Worm (Caenorhabditis elegans) whole organism, L4 larva: ENCODE results near the gene elpc-2.

Experiments
- D1046.2 ChIP-seq: fragments of 200-800 bp; sonication (Bioruptor generic); IDR thresholded peaks from 2 replicates; pipeline ENCODE4 v1.3.6; 2022; ENCODE audit warnings: missing genetic modification characterization, missing compliant biosample characterization
- F37D6.2 ChIP-seq: sonication (generic microtip); optimal IDR thresholded peaks from 2 replicates; lab custom pipeline; 2016; ENCODE audit warnings: mild to moderate bottlenecking, missing genetic modification characterization, missing compliant biosample characterization
- T20F7.1 ChIP-seq: fragments of 200-800 bp; sonication (Bioruptor generic); optimal IDR thresholded peaks from 2 replicates; lab custom pipeline; 2018; ENCODE audit warnings: mild to moderate bottlenecking, missing genetic modification characterization, missing compliant biosample characterization
- T26A8.4 ChIP-seq: fragments of 200-800 bp; sonication (Bioruptor generic); IDR thresholded peaks from 2 replicates; pipeline ENCODE4 v1.3.6; 2022; ENCODE audit warnings: missing genetic modification characterization, missing compliant biosample characterization
- Y48G9A.11 ChIP-seq: fragments of 200-800 bp; sonication (Bioruptor generic); IDR thresholded peaks from 2 replicates; pipeline ENCODE4 v1.3.6; 2022; ENCODE audit warnings: missing genetic modification reagents, missing genetic modification characterization, missing compliant biosample characterization
- Y5F2A.4 ChIP-seq: fragments of 200-800 bp; sonication (Bioruptor generic); optimal IDR thresholded peaks from 2 replicates; lab custom pipeline; 2018; ENCODE audit warnings: mild to moderate bottlenecking, missing genetic modification characterization, missing compliant biosample characterization
- ZK337.2 ChIP-seq: fragments of 200-800 bp; sonication (Bioruptor generic); IDR thresholded peaks from 2 replicates; pipeline ENCODE4 v1.3.6; 2022; ENCODE audit warnings: missing genetic modification reagents, missing genetic modification characterization, missing compliant biosample characterization
- aha-1 ChIP-seq: fragments of 150-350 bp; peaks from one replicate; lab custom pipeline; 2014; ENCODE audit warnings: missing biosample characterization, missing genetic modification characterization
- aly-2 ChIP-seq: sonication (generic microtip); optimal IDR thresholded peaks from 2 replicates; lab custom pipeline; 2018; ENCODE audit warnings: missing biosample characterization, missing genetic modification characterization
- ama-1 ChIP-seq: fragments of 150-350 bp; optimal IDR thresholded peaks from 2 replicates; lab custom pipeline; 2014; ENCODE audit warnings: inconsistent platforms, mixed read lengths
- arid-1 ChIP-seq: fragments of 200-800 bp; sonication (Bioruptor generic); conservative IDR thresholded peaks from 2 replicates; pipeline ENCODE4 v1.3.6; 2022; ENCODE audit warnings: missing genetic modification reagents, missing genetic modification characterization, missing compliant biosample characterization
- ceh-20 ChIP-seq: fragments of 200-800 bp; sonication (Bioruptor generic); IDR thresholded peaks from 2 replicates; pipeline ENCODE4 v1.3.6; 2022; ENCODE audit warnings: missing genetic modification reagents, missing genetic modification characterization, missing compliant biosample characterization
- ceh-62 ChIP-seq: sonication (generic microtip); optimal IDR thresholded peaks from 2 replicates; lab custom pipeline; 2017; ENCODE audit warnings: missing biosample characterization, missing genetic modification characterization
- daf-12 ChIP-seq: fragments of 150-350 bp; optimal IDR thresholded peaks from 2 replicates; lab custom pipeline; 2014; ENCODE audit warnings: missing biosample characterization, missing genetic modification reagents, missing genetic modification characterization
- daf-16 ChIP-seq, 3 experiments: sonication (generic microtip); optimal IDR thresholded peaks; 2 replicates each; lab custom pipeline; 2016 to 2017; ENCODE audit warnings: missing genetic modification characterization in 3 of 3, missing genetic modification reagents in 3 of 3, mild to moderate bottlenecking in 2 of 3, missing compliant biosample characterization in 2 of 3, missing biosample characterization in 1 of 3, moderate library complexity in 1 of 3
- daf-8 ChIP-seq: fragments of 200-800 bp; sonication (Bioruptor generic); IDR thresholded peaks from 2 replicates; pipeline ENCODE4 v1.3.6; 2022; ENCODE audit warnings: missing genetic modification characterization, missing compliant biosample characterization
- dmd-8 ChIP-seq: fragments of 200-800 bp; sonication (Bioruptor generic); IDR thresholded peaks from 2 replicates; pipeline ENCODE4 v1.3.6; 2022; ENCODE audit warnings: missing genetic modification characterization, missing compliant biosample characterization
- duxl-1 ChIP-seq: sonication (generic microtip); optimal IDR thresholded peaks from 2 replicates; lab custom pipeline; 2016; ENCODE audit warnings: mild to moderate bottlenecking, missing genetic modification characterization, moderate library complexity, missing compliant biosample characterization; ENCODE audit not compliant: poor library complexity
- fkh-10 ChIP-seq: fragments of 150-350 bp; optimal IDR thresholded peaks from 2 replicates; lab custom pipeline; 2014; ENCODE audit warnings: missing biosample characterization, missing genetic modification reagents, missing genetic modification characterization
- hmg-1.1 ChIP-seq: fragments of 200-800 bp; sonication (Bioruptor generic); IDR thresholded peaks from 2 replicates; pipeline ENCODE4 v1.3.6; 2022; ENCODE audit warnings: missing genetic modification reagents, missing genetic modification characterization, missing compliant biosample characterization
- lin-1 ChIP-seq: fragments of 200-800 bp; sonication (Bioruptor generic); IDR thresholded peaks from 2 replicates; pipeline ENCODE4 v1.3.6; 2022; ENCODE audit warnings: missing genetic modification reagents, missing genetic modification characterization, missing compliant biosample characterization
- lin-13 ChIP-seq: fragments of 150-350 bp; optimal IDR thresholded peaks from 2 replicates; lab custom pipeline; 2014; ENCODE audit warnings: missing biosample characterization, missing genetic modification reagents, missing genetic modification characterization
- lin-15B ChIP-seq: fragments of 150-350 bp; sonication (generic microtip); optimal IDR thresholded peaks from 3 replicates; lab custom pipeline; 2014; ENCODE audit warnings: missing biosample characterization, missing genetic modification characterization
- lin-38 ChIP-seq: fragments of 200-800 bp; sonication (Bioruptor generic); IDR thresholded peaks from 2 replicates; pipeline ENCODE4 v1.3.6; 2022; ENCODE audit warnings: missing genetic modification reagents, missing genetic modification characterization, missing compliant biosample characterization
- lir-3 ChIP-seq: sonication (generic microtip); optimal IDR thresholded peaks from 2 replicates; lab custom pipeline; 2016; ENCODE audit warnings: mild to moderate bottlenecking, missing genetic modification characterization, missing compliant biosample characterization
- lsy-2 ChIP-seq, 2 experiments: fragments of 150-350 bp in 1 of 2; sonication (generic microtip) in 1 of 2; optimal IDR thresholded peaks; 2 replicates each; lab custom pipeline; 2014 to 2017; ENCODE audit warnings: missing biosample characterization in 2 of 2, missing genetic modification characterization in 2 of 2
- madf-5 ChIP-seq, 2 experiments: fragments of 200-800 bp; sonication (Bioruptor generic); IDR thresholded peaks; 2 replicates each; pipeline ENCODE4 v1.3.6; 2022; ENCODE audit warnings: missing compliant biosample characterization in 2 of 2, missing genetic modification characterization in 2 of 2
- mdl-1 ChIP-seq, 2 experiments: fragments of 150-350 bp in 1 of 2; sonication (generic microtip) in 1 of 2; optimal IDR thresholded peaks; 2 replicates each; lab custom pipeline; 2014 to 2017; ENCODE audit warnings: missing biosample characterization in 2 of 2, missing genetic modification characterization in 2 of 2
- mxl-3 ChIP-seq: fragments of 200-800 bp; sonication (Bioruptor generic); optimal IDR thresholded peaks from 2 replicates; lab custom pipeline; 2018; ENCODE audit warnings: mild to moderate bottlenecking, missing genetic modification characterization, missing compliant biosample characterization
- nhr-42 ChIP-seq: fragments of 200-800 bp; sonication (Bioruptor generic); IDR thresholded peaks from 2 replicates; pipeline ENCODE4 v1.3.6; 2022; ENCODE audit warnings: missing genetic modification characterization, missing compliant biosample characterization
- nhr-48 ChIP-seq: sonication (generic microtip); optimal IDR thresholded peaks from 2 replicates; lab custom pipeline; 2016; ENCODE audit warnings: mild to moderate bottlenecking, missing genetic modification characterization, missing compliant biosample characterization
- nhr-77 ChIP-seq: fragments of 150-350 bp; optimal IDR thresholded peaks from 2 replicates; lab custom pipeline; 2014; ENCODE audit warnings: missing biosample characterization, missing genetic modification characterization
- pha-4 ChIP-seq, 2 experiments: fragments of 150-350 bp in 1 of 2; fragments of 200-800 bp in 1 of 2; sonication (Bioruptor generic) in 1 of 2; IDR thresholded peaks in 1 of 2; optimal IDR thresholded peaks in 1 of 2; 2 replicates each; pipeline versions ENCODE4 v1.3.6 to Lab custom; 2014 to 2022; ENCODE audit warnings: missing genetic modification characterization in 2 of 2, missing genetic modification reagents in 2 of 2, missing biosample characterization in 1 of 2, missing compliant biosample characterization in 1 of 2
- rbr-2 ChIP-seq: sonication (generic microtip); optimal IDR thresholded peaks from 2 replicates; lab custom pipeline; 2016; ENCODE audit warnings: missing genotype, missing genetic modification characterization, missing compliant biosample characterization
- set-16 ChIP-seq: fragments of 200-800 bp; sonication (Bioruptor generic); IDR thresholded peaks from 2 replicates; pipeline ENCODE4 v1.3.6; 2022; ENCODE audit warnings: missing genetic modification reagents, missing genetic modification characterization, missing compliant biosample characterization
- snpc-1.2 ChIP-seq: fragments of 200-800 bp; sonication (Bioruptor generic); IDR thresholded peaks from 2 replicates; pipeline ENCODE4 v1.3.6; 2022; ENCODE audit warnings: missing genetic modification reagents, missing genetic modification characterization, missing compliant biosample characterization
- snpc-4 ChIP-seq: fragments of 150-350 bp; optimal IDR thresholded peaks from 2 replicates; lab custom pipeline; 2014; ENCODE audit warnings: missing biosample characterization, missing genetic modification characterization
- tag-97 ChIP-seq: fragments of 200-800 bp; sonication (Bioruptor generic); IDR thresholded peaks from 2 replicates; pipeline ENCODE4 v1.3.6; 2022; ENCODE audit warnings: missing genetic modification characterization, missing compliant biosample characterization
- unc-62 ChIP-seq, 3 experiments: fragments of 150-350 bp in 1 of 3; sonication (generic microtip); optimal IDR thresholded peaks in 2 of 3; peaks in 1 of 3; 1 replicate in 1 of 3; 2 replicates in 2 of 3; lab custom pipeline; 2014 to 2017; ENCODE audit warnings: missing biosample characterization in 3 of 3, missing genetic modification characterization in 3 of 3, missing genetic modification reagents in 3 of 3, missing genotype in 1 of 3
- zag-1 ChIP-seq: fragments of 150-350 bp; optimal IDR thresholded peaks from 2 replicates; lab custom pipeline; 2014; ENCODE audit warnings: missing biosample characterization, missing genetic modification characterization
- zfp-3 ChIP-seq: fragments of 200-800 bp; sonication (Bioruptor generic); conservative IDR thresholded peaks from 2 replicates; pipeline ENCODE4 v1.3.6; 2022; ENCODE audit warnings: missing genetic modification reagents, missing genetic modification characterization, missing compliant biosample characterization
- zip-2 ChIP-seq: fragments of 150-350 bp; optimal IDR thresholded peaks from 2 replicates; lab custom pipeline; 2014; ENCODE audit warnings: missing biosample characterization, missing genetic modification characterization
- ztf-11 ChIP-seq: fragments of 150-350 bp; optimal IDR thresholded peaks from 2 replicates; lab custom pipeline; 2014; ENCODE audit warnings: missing biosample characterization, missing genetic modification characterization

The elpc-2 gene

ce11 chrIII:12680266-12680665, 6.8 kb downstream of the elpc-2 start (continued):
- no peak for TF ChIP-seq aly-2 (tag; lab: Kevin White, UChicago)
- TF ChIP-seq, all 104 proteins: peak for 0

DNA sequence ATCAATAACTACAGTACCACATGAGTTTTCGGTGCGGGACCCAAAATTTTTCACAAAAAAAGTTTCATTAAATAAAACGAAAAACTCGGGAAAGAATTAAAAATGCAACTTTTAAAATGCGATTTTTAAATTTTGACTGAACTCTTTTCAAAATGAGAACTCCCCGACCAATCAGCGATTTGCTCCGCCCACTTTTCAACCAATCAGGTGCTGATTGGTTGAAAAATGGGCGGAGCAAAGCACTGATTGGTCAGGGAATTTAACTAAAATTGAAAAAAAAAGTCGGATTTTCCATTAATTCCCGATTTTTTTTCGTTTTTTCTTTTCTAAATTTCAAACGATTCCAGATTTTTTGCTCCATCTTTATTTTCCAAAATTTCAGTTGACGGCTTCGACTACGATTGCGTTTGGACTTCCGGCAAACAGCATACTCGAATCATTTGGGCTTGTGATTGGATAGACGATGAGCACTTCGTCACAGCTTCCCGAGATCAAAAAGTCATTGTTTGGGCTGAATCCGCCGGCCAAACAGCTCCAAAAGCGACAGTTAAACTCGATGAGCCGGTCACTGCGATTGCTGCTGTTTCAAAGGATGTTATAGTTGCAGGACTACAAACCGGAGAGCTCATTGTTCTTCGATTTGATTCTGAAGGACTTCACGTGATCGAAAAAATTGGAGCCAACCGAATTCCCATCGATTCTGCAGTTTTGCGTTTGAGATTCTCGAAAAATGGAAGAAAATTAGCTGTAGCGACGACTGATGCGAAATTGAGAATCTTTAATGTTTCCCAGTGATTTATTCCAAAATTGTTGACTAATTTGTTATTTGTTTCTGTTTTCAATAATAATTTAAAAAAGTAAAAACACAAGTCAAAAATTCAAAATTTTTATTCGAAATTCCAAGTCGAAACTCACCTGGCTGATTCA, 12.2 kb downstream of the elpc-2 start:
- TF ChIP-seq ztf-11 (tag; lab: Kevin White, UChicago) (no peak), ceh-20 (no peak), fkh-10 (GFP tag; lab: Kevin White, UChicago) (no peak), ZK337.2 (GFP tag; lab: Robert Waterston, UW) (no peak), tag-97 (no peak), daf-16 (GFP tag; optimal IDR thresholded peaks at IDR 0.05; lab: Kevin White, UChicago) (no peak), daf-16 (tag; optimal IDR thresholded peaks at IDR 0.05; lab: Kevin White, UChicago) (peak; percentile 3), duxl-1 (tag; lab: Kevin White, UChicago) (no peak), lir-3 (no peak), madf-5 (GFP tag; IDR thresholded peaks at IDR 0.05; lab: Robert Waterston, UW) (no peak), daf-12 (tag; lab: Kevin White, UChicago) (no peak), T20F7.1 (GFP tag; lab: Kevin White, UChicago) (no peak), Y48G9A.11 (GFP tag; lab: Robert Waterston, UW) (peak; percentile 50), F37D6.2 (no peak), D1046.2 (GFP tag; lab: Robert Waterston, UW) (0 out of 2 replicates have a peak, but pooled peaks have one; percentile 62), aly-2 (tag; lab: Kevin White, UChicago) (no peak), unc-62 (GFP tag; optimal IDR thresholded peaks at IDR 0.05 in 1 of 2; lab: Kevin White, UChicago) (no peak), unc-62 (tag; optimal IDR thresholded peaks at IDR 0.05; lab: Kevin White, UChicago) (no peak), ama-1 (peak; percentile 58), set-16 (no peak), zag-1 (tag; lab: Kevin White, UChicago) (no peak), aha-1 (tag; lab: Kevin White, UChicago) (peak; percentile 58), nhr-48 (tag; lab: Kevin White, UChicago) (no peak)
- TF ChIP-seq, all 104 proteins: peak for 5

ce11 chrIII:12686457-12687250, 13.2 kb downstream of the elpc-2 start:
- no peak for TF ChIP-seq T26A8.4
- TF ChIP-seq lsy-2 (tag; optimal IDR thresholded peaks at IDR 0.05; lab: Kevin White, UChicago) = no peak
- TF ChIP-seq lin-15B (tag; lab: Kevin White, UChicago) = no peak
- no peak for TF ChIP-seq hmg-1.1
- 0 out of 2 replicates have a peak, but pooled peaks have one; percentile 28 for TF ChIP-seq pha-4 (GFP tag; IDR thresholded peaks at IDR 0.05; lab: Robert Waterston, UW)
- no peak for TF ChIP-seq pha-4 (tag; optimal IDR thresholded peaks at IDR 0.05; lab: Kevin White, UChicago)
- TF ChIP-seq snpc-1.2 (GFP tag; lab: Robert Waterston, UW) = no peak
- no peak for TF ChIP-seq snpc-4 (tag; lab: Kevin White, UChicago)
- no peak for TF ChIP-seq mxl-3 (GFP tag; lab: Kevin White, UChicago)
- no peak for TF ChIP-seq lin-13 (GFP tag; lab: Kevin White, UChicago)
- no peak for TF ChIP-seq madf-5 (GFP tag; IDR thresholded peaks at IDR 0.05; lab: Robert Waterston, UW)
- no peak for TF ChIP-seq rbr-2
- no peak for TF ChIP-seq zip-2 (tag; lab: Kevin White, UChicago)
- TF ChIP-seq mdl-1 (tag; optimal IDR thresholded peaks at IDR 0.05; lab: Kevin White, UChicago) = no peak
- TF ChIP-seq lin-38 (GFP tag; lab: Robert Waterston, UW) = peak; percentile 43
- peak; percentile 64 for TF ChIP-seq aha-1 (tag; lab: Kevin White, UChicago)
- no peak for TF ChIP-seq lir-3
- TF ChIP-seq nhr-42 (GFP tag; lab: Robert Waterston, UW) = no peak
- TF ChIP-seq nhr-77 (tag; lab: Kevin White, UChicago) = no peak
- 0 out of 2 replicates have a peak, but pooled peaks have one; percentile 16 for TF ChIP-seq arid-1 (GFP tag; lab: Robert Waterston, UW)
- TF ChIP-seq Y5F2A.4 (GFP tag; lab: Kevin White, UChicago) = no peak
- TF ChIP-seq ceh-62 (tag; lab: Kevin White, UChicago) = no peak
- 0 out of 2 replicates have a peak, but pooled peaks have one; percentile 32 for TF ChIP-seq dmd-8 (GFP tag; lab: Robert Waterston, UW)
- TF ChIP-seq lin-1 (GFP tag; lab: Robert Waterston, UW) = no peak
- TF ChIP-seq daf-8 (GFP tag; lab: Robert Waterston, UW) = no peak
- no peak for TF ChIP-seq zfp-3 (GFP tag; lab: Robert Waterston, UW)
- no peak for TF ChIP-seq ama-1
- no peak for TF ChIP-seq fkh-10 (GFP tag; lab: Kevin White, UChicago)
